Fruit fly (Drosophila melanogaster) whole organism, embryonic: Measurements from ENCODE around the gene gish.

ENCODE experiments used
- Abd-B ChIP-seq: fragments of 200-800 bp; sonication (Bioruptor generic); optimal IDR thresholded peaks from 2 replicates; lab custom pipeline; 2018; ENCODE audit warnings: missing biosample characterization, mild to moderate bottlenecking, missing genetic modification characterization, moderate library complexity
- Bdp1 ChIP-seq: fragments of 200-800 bp; sonication (Bioruptor generic); optimal IDR thresholded peaks from 3 replicates; lab custom pipeline; 2016; ENCODE audit warnings: missing biosample characterization, missing genetic modification characterization
- CG10543 ChIP-seq: fragments of 200-800 bp; sonication (Bioruptor generic); optimal IDR thresholded peaks from 3 replicates; lab custom pipeline; 2017; ENCODE audit warnings: missing biosample characterization, mild to moderate bottlenecking, missing genetic modification characterization, moderate library complexity
- CG11504 ChIP-seq: fragments of 200-800 bp; sonication (Bioruptor generic); optimal IDR thresholded peaks from 3 replicates; lab custom pipeline; 2019; ENCODE audit warnings: missing biosample characterization, mild to moderate bottlenecking, missing genetic modification characterization, moderate library complexity
- CG12236 ChIP-seq: fragments of 200-800 bp; sonication (Bioruptor generic); optimal IDR thresholded peaks from 2 replicates; lab custom pipeline; 2016; ENCODE audit warnings: missing biosample characterization, missing genetic modification characterization
- CG12659 ChIP-seq: fragments of 200-800 bp; sonication (Bioruptor generic); optimal IDR thresholded peaks from 3 replicates; lab custom pipeline; 2017; ENCODE audit warnings: mild to moderate bottlenecking, missing biosample characterization, missing genetic modification reagents, missing genetic modification characterization
- CG13624 ChIP-seq: fragments of 200-800 bp; sonication (Bioruptor generic); optimal IDR thresholded peaks from 2 replicates; lab custom pipeline; 2016; ENCODE audit warnings: missing biosample characterization, missing genetic modification characterization
- CG13894 ChIP-seq: fragments of 200-800 bp; sonication (Bioruptor generic); optimal IDR thresholded peaks from 3 replicates; lab custom pipeline; 2018; ENCODE audit warnings: missing biosample characterization, mild to moderate bottlenecking, missing genetic modification characterization, moderate library complexity
- CG15269 ChIP-seq: fragments of 200-800 bp; sonication (Bioruptor generic); optimal IDR thresholded peaks from 2 replicates; lab custom pipeline; 2018; ENCODE audit warnings: missing biosample characterization, mild to moderate bottlenecking, missing genetic modification characterization, moderate library complexity
- CG15514 ChIP-seq: fragments of 200-800 bp; sonication (Bioruptor generic); optimal IDR thresholded peaks from 3 replicates; lab custom pipeline; 2017; ENCODE audit warnings: missing biosample characterization, missing genetic modification characterization, mild to moderate bottlenecking, moderate library complexity, missing genetic modification reagents
- CG15696 ChIP-seq: fragments of 200-800 bp; sonication (Bioruptor generic); optimal IDR thresholded peaks from 2 replicates; lab custom pipeline; 2019; ENCODE audit warnings: missing biosample characterization, mild to moderate bottlenecking, missing genetic modification characterization, moderate library complexity
- CG1602 ChIP-seq: fragments of 200-800 bp; sonication (Bioruptor generic); optimal IDR thresholded peaks from 3 replicates; lab custom pipeline; 2016; ENCODE audit warnings: missing biosample characterization, missing genetic modification characterization
- CG18262 ChIP-seq: fragments of 200-800 bp; optimal IDR thresholded peaks from 3 replicates; lab custom pipeline; 2019; ENCODE audit warnings: missing biosample characterization, mild to moderate bottlenecking, missing genetic modification characterization, moderate library complexity
- CG2678 ChIP-seq: fragments of 200-800 bp; sonication (Bioruptor generic); optimal IDR thresholded peaks from 3 replicates; lab custom pipeline; 2019; ENCODE audit warnings: missing biosample characterization, mild to moderate bottlenecking, missing genetic modification characterization, moderate library complexity
- CG2889 ChIP-seq: fragments of 200-800 bp; sonication (Bioruptor generic); IDR thresholded peaks from 3 replicates; pipeline ENCODE4 v1.3.6; 2022; ENCODE audit warnings: missing biosample characterization, missing genetic modification characterization
- CG32772 ChIP-seq: fragments of 200-800 bp; sonication (Bioruptor generic); IDR thresholded peaks from 2 replicates; pipeline ENCODE4 v1.3.6; 2022; ENCODE audit warnings: missing biosample characterization, missing genetic modification characterization
- CG43689 ChIP-seq: fragments of 200-800 bp; sonication (Bioruptor generic); IDR thresholded peaks from 2 replicates; pipeline ENCODE4 v1.3.6; 2022; ENCODE audit warnings: missing biosample characterization, missing genetic modification characterization
- CG7963 ChIP-seq: fragments of 200-800 bp; sonication (Bioruptor generic); IDR thresholded peaks from 3 replicates; pipeline ENCODE4 v1.3.6; 2022; ENCODE audit warnings: missing biosample characterization, missing genetic modification characterization; ENCODE audit not compliant: partially characterized antibody
- CG8290 ChIP-seq, 3 experiments: fragments of 200-800 bp; sonication (Bioruptor generic); optimal IDR thresholded peaks; 2 replicates each; lab custom pipeline; 2016 to 2019; ENCODE audit warnings: missing biosample characterization in 3 of 3, missing genetic modification characterization in 3 of 3, mild to moderate bottlenecking in 2 of 3, moderate library complexity in 1 of 3
- CG8478 ChIP-seq: fragments of >200 bp; optimal IDR thresholded peaks from 2 replicates; lab custom pipeline; 2018
- CG9215 ChIP-seq: fragments of 200-800 bp; sonication (Bioruptor generic); IDR thresholded peaks from 2 replicates; pipeline ENCODE4 v1.3.6; 2022; ENCODE audit warnings: missing biosample characterization, missing genetic modification characterization
- CG9727 ChIP-seq: fragments of 200-800 bp; sonication (Bioruptor generic); optimal IDR thresholded peaks from 3 replicates; lab custom pipeline; 2017; ENCODE audit warnings: missing biosample characterization, mild to moderate bottlenecking, missing genetic modification characterization
- Chrac-16 ChIP-seq: fragments of 200-800 bp; sonication (Bioruptor generic); optimal IDR thresholded peaks from 3 replicates; lab custom pipeline; 2016; ENCODE audit warnings: missing biosample characterization, missing genetic modification characterization
- CrebB ChIP-seq: fragments of 200-800 bp; sonication (Bioruptor generic); optimal IDR thresholded peaks from 3 replicates; lab custom pipeline; 2018; ENCODE audit warnings: missing biosample characterization, mild to moderate bottlenecking, missing genetic modification characterization
- GATAe ChIP-seq: fragments of 200-800 bp; sonication (Bioruptor generic); conservative IDR thresholded peaks from 2 replicates; pipeline ENCODE4 v1.3.6; 2022; ENCODE audit warnings: missing biosample characterization, missing genetic modification characterization
- Hmr ChIP-seq: fragments of 200-800 bp; sonication (Bioruptor generic); optimal IDR thresholded peaks from 3 replicates; lab custom pipeline; 2017; ENCODE audit warnings: mild to moderate bottlenecking, missing biosample characterization, missing genetic modification reagents, missing genetic modification characterization
- Myb ChIP-seq: fragments of 200-800 bp; sonication (Bioruptor generic); optimal IDR thresholded peaks from 2 replicates; lab custom pipeline; 2016; ENCODE audit warnings: missing biosample characterization, missing genetic modification characterization
- Ptx1 ChIP-seq: fragments of 200-800 bp; sonication (Bioruptor generic); IDR thresholded peaks from 2 replicates; pipeline ENCODE4 v1.3.6; 2022; ENCODE audit warnings: missing biosample characterization, missing genetic modification characterization
- Scr ChIP-seq: fragments of 200-800 bp; sonication (Bioruptor generic); IDR thresholded peaks from 2 replicates; pipeline ENCODE4 v1.3.6; 2022; ENCODE audit warnings: missing biosample characterization, missing genetic modification characterization; ENCODE audit not compliant: partially characterized antibody
- Ssrp ChIP-seq: fragments of 200-800 bp; sonication (Bioruptor generic); optimal IDR thresholded peaks from 2 replicates; lab custom pipeline; 2018; ENCODE audit warnings: missing biosample characterization, mild to moderate bottlenecking, missing genetic modification characterization, moderate library complexity
- Trl ChIP-seq, 3 experiments: fragments of >200 bp in 2 of 3; fragments of 200-800 bp in 1 of 3; sonication (Bioruptor generic) in 1 of 3; optimal IDR thresholded peaks; 2 replicates in 1 of 3; 3 replicates in 2 of 3; lab custom pipeline; 2016 to 2017; ENCODE audit warnings: missing biosample characterization in 1 of 3, missing genetic modification characterization in 1 of 3
- Vsx1 ChIP-seq: fragments of 200-800 bp; sonication (Bioruptor generic); optimal IDR thresholded peaks from 2 replicates; lab custom pipeline; 2017; ENCODE audit warnings: missing biosample characterization, mild to moderate bottlenecking, missing genetic modification characterization, missing genetic modification reagents
- bab2 ChIP-seq: fragments of 200-800 bp; sonication (Bioruptor generic); optimal IDR thresholded peaks from 2 replicates; lab custom pipeline; 2016; ENCODE audit warnings: missing biosample characterization, missing genetic modification characterization
- cg ChIP-seq: fragments of 200-800 bp; sonication (Bioruptor generic); optimal IDR thresholded peaks from 3 replicates; lab custom pipeline; 2019; ENCODE audit warnings: missing biosample characterization, mild to moderate bottlenecking, missing genetic modification characterization, moderate library complexity
- cwo ChIP-seq: fragments of 200-800 bp; sonication (Bioruptor generic); optimal IDR thresholded peaks from 3 replicates; lab custom pipeline; 2017; ENCODE audit warnings: missing biosample characterization, missing genetic modification characterization, mild to moderate bottlenecking, moderate library complexity, missing genetic modification reagents
- jumu ChIP-seq: fragments of 200-800 bp; sonication (Bioruptor generic); optimal IDR thresholded peaks from 3 replicates; lab custom pipeline; 2016; ENCODE audit warnings: missing biosample characterization, missing genetic modification characterization
- nom ChIP-seq: fragments of 200-800 bp; sonication (Bioruptor generic); optimal IDR thresholded peaks from 2 replicates; lab custom pipeline; 2017; ENCODE audit warnings: missing biosample characterization, missing genetic modification characterization, mild to moderate bottlenecking, moderate library complexity, missing genetic modification reagents
- org-1 ChIP-seq: fragments of 200-800 bp; sonication (Bioruptor generic); optimal IDR thresholded peaks from 2 replicates; lab custom pipeline; 2017; ENCODE audit warnings: missing biosample characterization, missing genetic modification characterization
- pum ChIP-seq: fragments of 200-800 bp; sonication (Bioruptor generic); optimal IDR thresholded peaks from 2 replicates; lab custom pipeline; 2016; ENCODE audit warnings: missing biosample characterization, missing genetic modification characterization
- pzg ChIP-seq: fragments of 200-800 bp; sonication (Bioruptor generic); optimal IDR thresholded peaks from 3 replicates; lab custom pipeline; 2018; ENCODE audit warnings: missing biosample characterization, mild to moderate bottlenecking, missing genetic modification characterization, moderate library complexity
- sens-2 ChIP-seq: fragments of 200-800 bp; sonication (Bioruptor generic); IDR thresholded peaks from 2 replicates; pipeline ENCODE4 v1.3.6; 2022; ENCODE audit warnings: missing biosample characterization, missing genetic modification characterization
- sqz ChIP-seq: fragments of 200-800 bp; sonication (Bioruptor generic); optimal IDR thresholded peaks from 3 replicates; lab custom pipeline; 2018; ENCODE audit warnings: missing biosample characterization, mild to moderate bottlenecking, missing genetic modification characterization
- sr ChIP-seq: fragments of 200-800 bp; sonication (Bioruptor generic); IDR thresholded peaks from 3 replicates; pipeline ENCODE4 v1.3.6; 2022; ENCODE audit warnings: missing biosample characterization, missing genetic modification characterization
- tio ChIP-seq: fragments of 200-800 bp; sonication (Bioruptor generic); optimal IDR thresholded peaks from 2 replicates; lab custom pipeline; 2017; ENCODE audit warnings: missing biosample characterization, missing genetic modification characterization, inconsistent platforms
- twi ChIP-seq: fragments of 200-800 bp; optimal IDR thresholded peaks from 2 replicates; lab custom pipeline; 2019; ENCODE audit warnings: missing biosample characterization, mild to moderate bottlenecking, missing genetic modification characterization, moderate library complexity
- vfl ChIP-seq: fragments of 200-800 bp; sonication (Bioruptor generic); optimal IDR thresholded peaks from 2 replicates; lab custom pipeline; 2016; ENCODE audit warnings: missing biosample characterization, missing genetic modification characterization
- zen ChIP-seq: fragments of 200-800 bp; sonication (Bioruptor generic); optimal IDR thresholded peaks from 3 replicates; lab custom pipeline; 2018; ENCODE audit warnings: missing biosample characterization, mild to moderate bottlenecking, missing genetic modification characterization, moderate library complexity

Gene gish

dm6 chr3R:16240478-16241101 lies 31.7 kb upstream of the gish start:
- TF ChIP-seq org-1 (peak; percentile 29), bab2 (GFP tag; lab: Kevin White, UChicago) (peak; percentile 19), CG8290 (GFP tag; optimal IDR thresholded peaks at IDR 0.05; lab: Kevin White, UChicago) (no peak), CG8290 (tag; optimal IDR thresholded peaks at IDR 0.05; lab: Kevin White, UChicago) (peak in 1 of 2 experiments; percentile 35), jumu (peak; percentile 4), vfl (peak; percentile 22), CG13894 (tag; lab: Kevin White, UChicago) (peak; percentile 66), CG2889 (GFP tag; lab: Robert Waterston, UW) (no peak), Ssrp (tag; lab: Kevin White, UChicago) (peak; percentile 29), CG12236 (GFP tag; lab: Kevin White, UChicago) (no peak), CG9727 (GFP tag; lab: Kevin White, UChicago) (peak; percentile 7), cg (GFP tag; lab: Kevin White, UChicago) (no peak), CG13624 (GFP tag; lab: Kevin White, UChicago) (peak; percentile 18), Bdp1 (GFP tag; lab: Kevin White, UChicago) (peak; percentile 10), nom (GFP tag; lab: Kevin White, UChicago) (peak; percentile 37)

dm6 chr3R:16241102-16241779 lies 31.0 kb upstream of the gish start:
- TF ChIP-seq CG15696 (tag; lab: Kevin White, UChicago), result peak; percentile 14
- peak; percentile 32 for TF ChIP-seq CG1602 (GFP tag; lab: Kevin White, UChicago)
- TF ChIP-seq GATAe (GFP tag; lab: Robert Waterston, UW), result no peak
- TF ChIP-seq CG32772 (GFP tag; lab: Robert Waterston, UW), result no peak
- no peak for TF ChIP-seq tio
- TF ChIP-seq CG15269 (tag; lab: Kevin White, UChicago), result peak; percentile 9
- no peak for TF ChIP-seq Scr
- no peak for TF ChIP-seq CG7963 (GFP tag; lab: Robert Waterston, UW)
- TF ChIP-seq Vsx1, result no peak
- TF ChIP-seq pum (GFP tag; lab: Kevin White, UChicago), result peak; percentile 32
- TF ChIP-seq twi (tag; lab: Kevin White, UChicago), result peak; percentile 84
- TF ChIP-seq Chrac-16, result peak; percentile 31
- peak; percentile 15 for TF ChIP-seq sqz (GFP tag; lab: Kevin White, UChicago)
- TF ChIP-seq CrebB (tag; lab: Kevin White, UChicago), result peak; percentile 74
- peak; percentile 87 for TF ChIP-seq CG18262 (tag; lab: Kevin White, UChicago)
- peak; percentile 77 for TF ChIP-seq Hmr (GFP tag; lab: Kevin White, UChicago)
- no peak for TF ChIP-seq Myb (GFP tag; lab: Kevin White, UChicago)
- TF ChIP-seq CG2678 (tag; lab: Kevin White, UChicago), result peak; percentile 51
- TF ChIP-seq Trl (optimal IDR thresholded peaks at IDR 0.05; lab: Kevin White, UChicago), result peak; percentile 85 to 92
- no peak for TF ChIP-seq Trl (GFP tag; optimal IDR thresholded peaks at IDR 0.05; lab: Kevin White, UChicago)
- TF ChIP-seq CG12659 (GFP tag; lab: Kevin White, UChicago), result peak; percentile 29
- no peak for TF ChIP-seq sens-2 (GFP tag; lab: Robert Waterston, UW)
- TF ChIP-seq pzg, result peak; percentile 31
- TF ChIP-seq cwo (GFP tag; lab: Kevin White, UChicago), result peak; percentile 83
- TF ChIP-seq CG11504 (tag; lab: Kevin White, UChicago), result peak; percentile 31
- no peak for TF ChIP-seq Ptx1 (GFP tag; lab: Robert Waterston, UW)
- TF ChIP-seq sr (GFP tag; lab: Robert Waterston, UW), result no peak
- peak; percentile 42 for TF ChIP-seq CG15514 (GFP tag; lab: Kevin White, UChicago)
- no peak for TF ChIP-seq zen (tag; lab: Kevin White, UChicago)
- peak; percentile 99 for TF ChIP-seq CG10543 (GFP tag; lab: Kevin White, UChicago)
- peak; percentile 73 for TF ChIP-seq CG8478 (lab: Kevin White, UChicago)
- no peak for TF ChIP-seq CG9215 (GFP tag; lab: Robert Waterston, UW)
- TF ChIP-seq CG43689 (GFP tag; lab: Robert Waterston, UW), result no peak
- TF ChIP-seq Abd-B, result no peak
